Fruit fly (Drosophila melanogaster): ENCODE results near the gene MED6.

Gene MED6

DNA sequence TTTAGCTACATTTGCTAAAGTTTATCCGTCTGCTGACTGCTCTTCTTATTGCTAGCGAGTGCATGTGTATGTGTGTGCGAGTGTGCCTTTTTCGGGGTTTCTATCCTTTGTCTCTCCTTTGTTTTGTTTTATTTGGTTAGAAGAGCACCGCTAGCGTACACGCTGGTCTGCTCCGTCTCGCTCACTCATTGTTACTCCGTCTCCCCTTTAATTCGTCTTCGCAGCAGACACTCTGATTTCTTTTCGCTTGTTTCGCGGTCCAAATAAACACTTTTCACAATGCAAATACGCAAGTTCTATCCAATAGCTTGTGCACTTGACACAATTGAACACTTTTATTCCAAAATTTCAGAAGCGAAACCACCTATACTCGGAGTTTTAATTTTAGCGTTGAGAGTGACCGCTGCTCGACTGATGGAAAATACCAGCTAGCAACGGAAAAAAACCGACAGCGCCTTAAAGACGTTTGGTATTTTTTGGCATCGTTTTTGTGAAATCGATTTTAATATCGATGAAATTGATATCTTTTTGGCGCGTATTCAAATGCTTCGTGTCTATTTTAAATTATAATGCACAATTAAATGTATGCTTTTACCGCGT is 40.3 kb upstream of the MED6 start, which contains the start of gene FBXO11 (continued):
- TF ChIP-seq Nf-YB (GFP tag; optimal IDR thresholded peaks at IDR 0.05) (peak; percentile 72), trh (GFP tag; optimal IDR thresholded peaks at IDR 0.05) (no peak), lilli (GFP tag; optimal IDR thresholded peaks at IDR 0.05) (no peak), bcd (GFP tag; optimal IDR thresholded peaks at IDR 0.05) (no peak), CG8359 (GFP tag; optimal IDR thresholded peaks at IDR 0.05; ENCODE audit: borderline replicate concordance) (no peak), Ravus (GFP tag; IDR thresholded peaks at IDR 0.05) (no peak), ewg (GFP tag; optimal IDR thresholded peaks at IDR 0.05) (no peak), ase (GFP tag; IDR thresholded peaks at IDR 0.05) (no peak), ssp (GFP tag; IDR thresholded peaks at IDR 0.05) (no peak), crp (GFP tag; optimal IDR thresholded peaks at IDR 0.05) (no peak), CG13424 (tag; optimal IDR thresholded peaks at IDR 0.05) (no peak), CG15011 (GFP tag; optimal IDR thresholded peaks at IDR 0.05) (no peak), CG3281 (GFP tag; optimal IDR thresholded peaks at IDR 0.05) (peak; percentile 15), jigr1 (GFP tag; IDR thresholded peaks at IDR 0.05) (no peak), CG12391 (tag; optimal IDR thresholded peaks at IDR 0.05) (peak; percentile 12), CG4854 (GFP tag; optimal IDR thresholded peaks at IDR 0.05) (no peak), CG18764 (GFP tag; optimal IDR thresholded peaks at IDR 0.05) (no peak), CG8765 (GFP tag; IDR thresholded peaks at IDR 0.05) (no peak), sens-2 (GFP tag; IDR thresholded peaks at IDR 0.05) (no peak), danr (GFP tag; IDR thresholded peaks at IDR 0.05) (no peak), CG3163 (GFP tag; optimal IDR thresholded peaks at IDR 0.05) (peak; percentile 11), Taf1 (GFP tag; IDR thresholded peaks at IDR 0.05) (no peak), CG12236 (GFP tag; optimal IDR thresholded peaks at IDR 0.05) (no peak), stc (GFP tag; IDR thresholded peaks at IDR 0.05) (no peak), vvl (GFP tag; IDR thresholded peaks at IDR 0.05) (0 out of 2 replicates have a peak, but pooled peaks have one; percentile 11), ERR (GFP tag; optimal IDR thresholded peaks at IDR 0.05) (no peak), CG10431 (GFP tag; optimal IDR thresholded peaks at IDR 0.05) (no peak), CG14014 (GFP tag; IDR thresholded peaks at IDR 0.05) (no peak; the same call in 1 of the 2 replicates), Sox100B (GFP tag; optimal IDR thresholded peaks at IDR 0.05) (no peak), corto (GFP tag; optimal IDR thresholded peaks at IDR 0.05) (no peak), CG14667 (GFP tag; IDR thresholded peaks at IDR 0.05) (no peak), CG43689 (GFP tag; IDR thresholded peaks at IDR 0.05) (no peak), Doc2 (GFP tag; IDR thresholded peaks at IDR 0.05) (no peak), CG7786 (GFP tag; optimal IDR thresholded peaks at IDR 0.05) (no peak), CG12744 (GFP tag; optimal IDR thresholded peaks at IDR 0.05) (no peak), pho (GFP tag; optimal IDR thresholded peaks at IDR 0.05) (no peak), CG17361 (GFP tag; IDR thresholded peaks at IDR 0.05) (no peak), Lim3 (GFP tag; IDR thresholded peaks at IDR 0.05) (no peak), sc (optimal IDR thresholded peaks at IDR 0.05) (no peak), sc (GFP tag; optimal IDR thresholded peaks at IDR 0.05) (no peak), oc (tag; optimal IDR thresholded peaks at IDR 0.05) (no peak), scrt (GFP tag; optimal IDR thresholded peaks at IDR 0.05) (no peak), fru (optimal IDR thresholded peaks at IDR 0.05) (no peak), CG15269 (tag; optimal IDR thresholded peaks at IDR 0.05) (no peak), CG5953 (GFP tag; IDR thresholded peaks at IDR 0.05) (no peak), CG1792 (GFP tag; optimal IDR thresholded peaks at IDR 0.05) (no peak), ac (GFP tag; optimal IDR thresholded peaks at IDR 0.05) (no peak), CG18476 (GFP tag; optimal IDR thresholded peaks at IDR 0.05) (no peak), hkb (optimal IDR thresholded peaks at IDR 0.05) (peak; percentile 72), hkb (GFP tag; IDR thresholded peaks at IDR 0.05) (no peak), fd64A (GFP tag; optimal IDR thresholded peaks at IDR 0.05) (no peak), Bteb2 (GFP tag; optimal IDR thresholded peaks at IDR 0.05) (no peak), pita (GFP tag; optimal IDR thresholded peaks at IDR 0.05) (no peak)
